Worm (Caenorhabditis elegans): ENCODE data around the gene cpt-4.

Gene cpt-4

ce11 chrV:5031764-5032163 lies 4.2 kb upstream of the cpt-4 start:
- no peak for TF ChIP-seq pqm-1 (tag; optimal IDR thresholded peaks at IDR 0.05)
- TF ChIP-seq dmd-4 (tag; optimal IDR thresholded peaks at IDR 0.05; ENCODE audit: borderline replicate concordance) = no peak
- no peak for TF ChIP-seq ceh-34 (tag; optimal IDR thresholded peaks at IDR 0.05)
- no peak for TF ChIP-seq syd-9 (tag; optimal IDR thresholded peaks at IDR 0.05)
- no peak for TF ChIP-seq ztf-16 (tag; optimal IDR thresholded peaks at IDR 0.05)
- no peak for TF ChIP-seq ceh-14 (tag; optimal IDR thresholded peaks at IDR 0.05)
- no peak for TF ChIP-seq T23F11.4 (GFP tag; optimal IDR thresholded peaks at IDR 0.05)
- TF ChIP-seq eyg-1 (tag; optimal IDR thresholded peaks at IDR 0.05) = no peak
- TF ChIP-seq pros-1 (tag; optimal IDR thresholded peaks at IDR 0.05) = no peak
- no peak for TF ChIP-seq gmeb-2 (tag; optimal IDR thresholded peaks at IDR 0.05)
- no peak for TF ChIP-seq ceh-19 (GFP tag; optimal IDR thresholded peaks at IDR 0.05)
- no peak for TF ChIP-seq C08G9.2 (tag; optimal IDR thresholded peaks at IDR 0.05)
- no peak for TF ChIP-seq nhr-11 (tag; optimal IDR thresholded peaks at IDR 0.05)
- no peak for TF ChIP-seq ceh-48 (tag; optimal IDR thresholded peaks at IDR 0.05)

- no peak for TF ChIP-seq T23F11.4 (GFP tag; optimal IDR thresholded peaks at IDR 0.05)
- TF ChIP-seq sox-4 (tag; optimal IDR thresholded peaks at IDR 0.05) = no peak
- no peak for TF ChIP-seq ama-1 (optimal IDR thresholded peaks at IDR 0.05)
- no peak for TF ChIP-seq unc-42 (tag; optimal IDR thresholded peaks at IDR 0.05)
- TF ChIP-seq nhr-232 (tag; optimal IDR thresholded peaks at IDR 0.05) = no peak
- TF ChIP-seq pha-2 (tag; optimal IDR thresholded peaks at IDR 0.05) = no peak
- TF ChIP-seq ceh-9 (tag; optimal IDR thresholded peaks at IDR 0.05) = no peak
- no peak for TF ChIP-seq lim-6 (tag; optimal IDR thresholded peaks at IDR 0.05)
- TF ChIP-seq hlh-13 (GFP tag; optimal IDR thresholded peaks at IDR 0.05) = no peak
- TF ChIP-seq unc-86 (tag; optimal IDR thresholded peaks at IDR 0.05) = no peak
- TF ChIP-seq hlh-8 (tag; optimal IDR thresholded peaks at IDR 0.05) = no peak
- TF ChIP-seq ceh-34 (tag; optimal IDR thresholded peaks at IDR 0.05) = no peak
- TF ChIP-seq fkh-10 (GFP tag; optimal IDR thresholded peaks at IDR 0.05) = no peak
- TF ChIP-seq pha-4 (tag; optimal IDR thresholded peaks at IDR 0.05) = no peak
Measured at ce11 chrV:5030715-5031114, 3.2 kb upstream of the cpt-4 start, which contains the start of gene swt-7. Gene swt-7 (minus strand): TSS chrV:5030815.

- TF ChIP-seq pha-4 (tag; optimal IDR thresholded peaks at IDR 0.05) = no peak
- TF ChIP-seq lin-11 (tag; optimal IDR thresholded peaks at IDR 0.05) = no peak
- TF ChIP-seq lim-6 (tag; optimal IDR thresholded peaks at IDR 0.05) = no peak
- no peak for TF ChIP-seq mec-3 (tag; optimal IDR thresholded peaks at IDR 0.05; ENCODE audit: borderline replicate concordance)
- no peak for TF ChIP-seq odd-2 (tag; optimal IDR thresholded peaks at IDR 0.05)
- TF ChIP-seq hlh-13 (GFP tag; optimal IDR thresholded peaks at IDR 0.05) = no peak
- no peak for TF ChIP-seq nfya-1 (tag; optimal IDR thresholded peaks at IDR 0.05)
- TF ChIP-seq fkh-10 (GFP tag; optimal IDR thresholded peaks at IDR 0.05) = no peak
- no peak for TF ChIP-seq rnt-1 (tag; optimal IDR thresholded peaks at IDR 0.05)
- no peak for TF ChIP-seq ref-2 (tag; optimal IDR thresholded peaks at IDR 0.05)
- TF ChIP-seq ceh-6 (GFP tag; optimal IDR thresholded peaks at IDR 0.05) = no peak
- no peak for TF ChIP-seq madf-2 (tag; optimal IDR thresholded peaks at IDR 0.05)
- no peak for TF ChIP-seq Y22D7AL.16 (tag; optimal IDR thresholded peaks at IDR 0.05)
- no peak for TF ChIP-seq hlh-30 (tag; optimal IDR thresholded peaks at IDR 0.05; ENCODE audit: insufficient read depth)
- no peak for TF ChIP-seq ceh-48 (tag; optimal IDR thresholded peaks at IDR 0.05)
- no peak for TF ChIP-seq ceh-18 (tag; optimal IDR thresholded peaks at IDR 0.05)
- TF ChIP-seq gmeb-2 (tag; optimal IDR thresholded peaks at IDR 0.05) = no peak
Measured at ce11 chrV:5030212-5030611, 2.7 kb upstream of the cpt-4 start.

ce11 chrV:5026438-5026837 lies 1.1 kb downstream of the cpt-4 start:
- TF ChIP-seq elt-2 (tag; optimal IDR thresholded peaks at IDR 0.05) (peak; percentile 18), ref-2 (tag; optimal IDR thresholded peaks at IDR 0.05) (no peak)

Measured in whole organism, late embryonic.